Fruit fly (Drosophila melanogaster): ENCODE results near the gene Daxx.

Gene Daxx

DNA sequence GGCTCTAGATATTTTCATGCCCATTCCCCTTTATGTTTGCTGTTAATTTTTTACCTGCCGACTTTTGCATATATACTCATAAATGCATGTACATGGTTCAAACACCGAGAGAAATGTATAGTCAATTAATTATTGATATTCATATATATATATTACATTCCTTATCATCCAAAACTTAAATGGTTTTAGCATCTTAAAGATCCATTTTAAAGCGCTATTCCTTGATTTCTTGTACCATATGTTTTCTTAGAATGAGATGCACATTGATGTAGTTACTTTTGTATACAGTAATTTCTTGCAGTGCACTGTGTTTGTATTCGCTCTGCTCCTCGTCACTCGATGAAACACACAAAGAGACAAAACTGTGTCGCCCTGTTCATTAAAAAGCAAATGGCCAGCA lies 27.9 kb downstream of the Daxx start (continued):
- TF ChIP-seq CG7928 (GFP tag; optimal IDR thresholded peaks at IDR 0.05) (no peak), CG4424 (GFP tag; optimal IDR thresholded peaks at IDR 0.05) (peak; percentile 45), CG7745 (tag; optimal IDR thresholded peaks at IDR 0.05) (no peak), Dll (GFP tag; IDR thresholded peaks at IDR 0.05; ENCODE audit: partially characterized antibody) (no peak), CG16813 (GFP tag; IDR thresholded peaks at IDR 0.05; ENCODE audit: partially characterized antibody) (no peak), CG6272 (GFP tag; IDR thresholded peaks at IDR 0.05) (no peak), CG12744 (GFP tag; optimal IDR thresholded peaks at IDR 0.05) (no peak), CG42726 (GFP tag; IDR thresholded peaks at IDR 0.05; ENCODE audit: partially characterized antibody) (no peak), HLH54F (GFP tag; optimal IDR thresholded peaks at IDR 0.05) (no peak), Hand (GFP tag; optimal IDR thresholded peaks at IDR 0.05) (no peak), dm (GFP tag; optimal IDR thresholded peaks at IDR 0.05) (no peak), sug (tag; optimal IDR thresholded peaks at IDR 0.05) (no peak), CG2678 (tag; optimal IDR thresholded peaks at IDR 0.05) (peak; percentile 40), Trl (optimal IDR thresholded peaks at IDR 0.05) (no peak), Trl (GFP tag; optimal IDR thresholded peaks at IDR 0.05) (no peak), Oli (tag; optimal IDR thresholded peaks at IDR 0.05) (peak; percentile 49), Hmx (GFP tag; optimal IDR thresholded peaks at IDR 0.05) (no peak), kni (GFP tag; optimal IDR thresholded peaks at IDR 0.05) (no peak), Ptx1 (GFP tag; IDR thresholded peaks at IDR 0.05) (0 out of 2 replicates have a peak, but pooled peaks have one; percentile 26), CG8089 (GFP tag; optimal IDR thresholded peaks at IDR 0.05) (no peak), NC2β (GFP tag; optimal IDR thresholded peaks at IDR 0.05) (no peak), Lpt (GFP tag; optimal IDR thresholded peaks at IDR 0.05) (no peak), exex (tag; optimal IDR thresholded peaks at IDR 0.05) (no peak), onecut (GFP tag; IDR thresholded peaks at IDR 0.05) (no peak), fd102C (GFP tag; optimal IDR thresholded peaks at IDR 0.05) (no peak), sens-2 (GFP tag; IDR thresholded peaks at IDR 0.05) (no peak), CG32532 (GFP tag; IDR thresholded peaks at IDR 0.05) (no peak), Fer3 (tag; optimal IDR thresholded peaks at IDR 0.05) (no peak), CG13424 (tag; optimal IDR thresholded peaks at IDR 0.05) (peak; percentile 24), CG4328 (GFP tag; optimal IDR thresholded peaks at IDR 0.05) (no peak), run (tag; optimal IDR thresholded peaks at IDR 0.05) (no peak), H2.0 (GFP tag; IDR thresholded peaks at IDR 0.05) (no peak), gsb-n (tag; optimal IDR thresholded peaks at IDR 0.05) (no peak), danr (GFP tag; IDR thresholded peaks at IDR 0.05) (no peak), fru (optimal IDR thresholded peaks at IDR 0.05) (no peak), Taf1 (GFP tag; IDR thresholded peaks at IDR 0.05) (no peak), CG32767 (GFP tag; IDR thresholded peaks at IDR 0.05) (no peak), CG8765 (GFP tag; IDR thresholded peaks at IDR 0.05) (no peak), zf30C (GFP tag; optimal IDR thresholded peaks at IDR 0.05) (peak; percentile 3), Hr39 (optimal IDR thresholded peaks at IDR 0.05) (no peak), emc (GFP tag; optimal IDR thresholded peaks at IDR 0.05) (no peak), pros (GFP tag; optimal IDR thresholded peaks at IDR 0.05) (no peak), Bteb2 (GFP tag; optimal IDR thresholded peaks at IDR 0.05) (no peak), pfk (GFP tag; optimal IDR thresholded peaks at IDR 0.05) (no peak), CG2202 (tag; optimal IDR thresholded peaks at IDR 0.05) (no peak), H15 (GFP tag; IDR thresholded peaks at IDR 0.05) (no peak), Pdp1 (GFP tag; optimal IDR thresholded peaks at IDR 0.05) (no peak), Vsx1 (GFP tag; optimal IDR thresholded peaks at IDR 0.05) (no peak), Nf-YB (GFP tag; optimal IDR thresholded peaks at IDR 0.05) (no peak), usp (GFP tag; optimal IDR thresholded peaks at IDR 0.05) (no peak), vfl (GFP tag; optimal IDR thresholded peaks at IDR 0.05) (no peak), CG8924 (tag; optimal IDR thresholded peaks at IDR 0.05) (peak; percentile 36), Atf6 (GFP tag; IDR thresholded peaks at IDR 0.05) (no peak)

Data from whole organism, embryonic.